Worm (Caenorhabditis elegans) whole organism, L1 larva: Measurements from ENCODE around the gene F13H8.11.

Experiments used
- lin-35 ChIP-seq, 2 experiments: fragments of 150-350 bp; optimal IDR thresholded peaks; 2 replicates each; lab custom pipeline; 2014; ENCODE audit warnings: missing biosample characterization in 2 of 2, missing genetic modification characterization in 2 of 2, missing genetic modification reagents in 2 of 2
- mdl-1 ChIP-seq, 2 experiments: fragments of 150-350 bp; optimal IDR thresholded peaks; 2 replicates each; lab custom pipeline; 2014 to 2017; ENCODE audit warnings: missing biosample characterization in 2 of 2, missing genetic modification characterization in 2 of 2, inconsistent platforms in 1 of 2
- snpc-4 ChIP-seq: fragments of 150-350 bp; optimal IDR thresholded peaks from 2 replicates; lab custom pipeline; 2014; ENCODE audit warnings: missing biosample characterization, missing genetic modification characterization
- sox-4 ChIP-seq: sonication (generic microtip); optimal IDR thresholded peaks from 2 replicates; lab custom pipeline; 2016; ENCODE audit warnings: missing genetic modification characterization, missing compliant biosample characterization

F13H8.11 gene

DNA sequence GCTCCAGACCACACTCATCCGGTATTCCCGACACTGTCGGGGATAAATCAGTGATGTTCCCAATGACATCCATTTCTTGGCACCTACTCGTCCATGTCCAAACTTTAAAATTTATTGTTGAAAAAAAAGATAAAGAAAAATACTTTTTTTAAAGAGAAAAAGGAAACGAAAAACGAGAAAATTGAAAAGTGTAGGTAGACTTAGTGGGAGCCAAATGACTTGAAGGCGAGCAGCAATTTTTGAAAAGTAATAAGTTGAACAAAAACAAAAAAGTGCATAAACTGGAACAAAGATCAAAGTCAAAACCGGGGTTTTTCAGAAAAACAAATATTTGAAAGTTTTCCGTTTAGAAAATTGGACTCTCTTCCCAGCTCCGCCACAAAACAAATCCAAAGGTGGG is 51.7 kb downstream of the F13H8.11 start, which contains the start of gene daf-37:
daf-37 (minus strand) TSS at position 101 of the 400 bp plus-strand sequence.
- TF ChIP-seq sox-4 (tag; lab: Kevin White, UChicago) (no peak), lin-35 (GFP tag; optimal IDR thresholded peaks at IDR 0.05; lab: Kevin White, UChicago) (no peak), snpc-4 (tag; lab: Kevin White, UChicago) (no peak), mdl-1 (tag; optimal IDR thresholded peaks at IDR 0.05; lab: Kevin White, UChicago) (no peak)
- TF ChIP-seq, all 84 proteins: peak for 0
